Fruit fly (Drosophila melanogaster) whole organism, wandering third instar larva: Measurements from ENCODE around the gene CG42759.

Source experiments
- Abd-B ChIP-seq: fragments of >200 bp; optimal IDR thresholded peaks from 2 replicates; lab custom pipeline; 2017; ENCODE audit warnings: missing biosample characterization, missing genetic modification characterization
- CG32264 ChIP-seq: fragments of 200-800 bp; sonication (Bioruptor generic); optimal IDR thresholded peaks from 2 replicates; lab custom pipeline; 2016; ENCODE audit warnings: missing biosample characterization, missing genetic modification characterization
- CG9705 ChIP-seq: fragments of 200-800 bp; sonication (Bioruptor generic); optimal IDR thresholded peaks from 2 replicates; lab custom pipeline; 2018; ENCODE audit warnings: missing biosample characterization, mild to moderate bottlenecking, missing genetic modification characterization
- CrebA ChIP-seq: fragments of 200-800 bp; sonication (Bioruptor generic); optimal IDR thresholded peaks from 2 replicates; lab custom pipeline; 2016; ENCODE audit warnings: missing biosample characterization, mild to moderate bottlenecking, missing genetic modification characterization, borderline replicate concordance
- Dfd ChIP-seq: fragments of >200 bp; optimal IDR thresholded peaks from 2 replicates; lab custom pipeline; 2017; ENCODE audit warnings: missing biosample characterization, missing genetic modification characterization
- Dif ChIP-seq: fragments of 200-275, 200-300 bp; sonication (Bioruptor generic); optimal IDR thresholded peaks from 2 replicates; lab custom pipeline; 2018; ENCODE audit warnings: missing biosample characterization, missing genetic modification characterization; ENCODE audit not compliant: partially characterized antibody
- GATAd ChIP-seq: sonication (Bioruptor generic); optimal IDR thresholded peaks from 2 replicates; lab custom pipeline; 2016; ENCODE audit warnings: missing biosample characterization, missing genetic modification characterization
- HLH106 ChIP-seq: fragments of 200-800 bp; optimal IDR thresholded peaks from 3 replicates; lab custom pipeline; 2019; ENCODE audit warnings: missing biosample characterization, mild to moderate bottlenecking, missing genetic modification characterization, moderate library complexity
- Hnf4 ChIP-seq: fragments of 200-800 bp; sonication (Bioruptor generic); optimal IDR thresholded peaks from 2 replicates; lab custom pipeline; 2016; ENCODE audit warnings: missing biosample characterization, mild to moderate bottlenecking, missing genetic modification characterization
- Hr78 ChIP-seq: fragments of >200 bp; optimal IDR thresholded peaks from 2 replicates; lab custom pipeline; 2017; ENCODE audit warnings: missing biosample characterization, missing genetic modification characterization
- Hr83 ChIP-seq: fragments of 200-300 bp; sonication (Bioruptor generic); optimal IDR thresholded peaks from 2 replicates; lab custom pipeline; 2016; ENCODE audit warnings: missing biosample characterization, mild to moderate bottlenecking, missing genetic modification characterization, moderate library complexity; ENCODE audit not compliant: poor library complexity, severe bottlenecking
- Jra ChIP-seq: sonication (Bioruptor generic); optimal IDR thresholded peaks from 2 replicates; lab custom pipeline; 2016; ENCODE audit warnings: missing biosample characterization, missing genetic modification characterization
- Mio ChIP-seq: sonication (Bioruptor generic); optimal IDR thresholded peaks from 2 replicates; lab custom pipeline; 2016; ENCODE audit warnings: missing biosample characterization, missing genetic modification characterization
- N ChIP-seq: fragments of >200 bp; optimal IDR thresholded peaks from 2 replicates; lab custom pipeline; 2018; ENCODE audit warnings: missing biosample characterization, missing external identifiers, missing genetic modification characterization
- OdsH ChIP-seq: fragments of 200-800 bp; sonication (Bioruptor generic); optimal IDR thresholded peaks from 2 replicates; lab custom pipeline; 2016; ENCODE audit warnings: missing biosample characterization, mild to moderate bottlenecking, missing genetic modification characterization
- Rel ChIP-seq, 2 experiments: fragments of 200-800 bp; sonication (Bioruptor generic) in 1 of 2; optimal IDR thresholded peaks; 2 replicates in 1 of 2; 3 replicates in 1 of 2; lab custom pipeline; 2016 to 2019; ENCODE audit warnings: mild to moderate bottlenecking in 2 of 2, missing biosample characterization in 2 of 2, missing genetic modification characterization in 2 of 2, moderate library complexity in 1 of 2
- Sp1 ChIP-seq: fragments of 200-800 bp; sonication (Bioruptor generic); optimal IDR thresholded peaks from 3 replicates; lab custom pipeline; 2019; ENCODE audit warnings: missing biosample characterization, mild to moderate bottlenecking, missing genetic modification characterization, moderate library complexity
- Vsx2 ChIP-seq: fragments of 200-300, 225-300 bp; sonication (Bioruptor generic); optimal IDR thresholded peaks from 2 replicates; lab custom pipeline; 2018; ENCODE audit warnings: missing biosample characterization, missing genetic modification characterization; ENCODE audit not compliant: partially characterized antibody
- br ChIP-seq: fragments of 200-800 bp; sonication (Bioruptor generic); optimal IDR thresholded peaks from 2 replicates; lab custom pipeline; 2016; ENCODE audit warnings: missing biosample characterization, missing genetic modification characterization
- brk ChIP-seq: fragments of 200-800 bp; sonication (Bioruptor generic); optimal IDR thresholded peaks from 2 replicates; lab custom pipeline; 2016; ENCODE audit warnings: missing biosample characterization, mild to moderate bottlenecking, missing genetic modification characterization
- dl ChIP-seq, 2 experiments: fragments of 175-275, 200-275 bp in 1 of 2; fragments of 200-275 bp in 1 of 2; sonication (Bioruptor generic); optimal IDR thresholded peaks; lab custom pipeline; 2018; ENCODE audit warnings: mild to moderate bottlenecking in 2 of 2, missing biosample characterization in 2 of 2, missing genetic modification characterization in 2 of 2, moderate library complexity in 2 of 2; ENCODE audit not compliant: partially characterized antibody in 2 of 2, insufficient read depth in 1 of 2
- dmrt93B ChIP-seq: fragments of 200-800 bp; sonication (Bioruptor generic); optimal IDR thresholded peaks from 2 replicates; lab custom pipeline; 2018; ENCODE audit warnings: missing biosample characterization, mild to moderate bottlenecking, missing genetic modification characterization
- ey ChIP-seq: fragments of 200-800 bp; sonication (Bioruptor generic); optimal IDR thresholded peaks from 2 replicates; lab custom pipeline; 2016; ENCODE audit warnings: missing biosample characterization, missing genetic modification characterization
- foxo ChIP-seq, 2 experiments: fragments of 200-800 bp; sonication (Bioruptor generic); optimal IDR thresholded peaks; 2 replicates in 1 of 2; 3 replicates in 1 of 2; lab custom pipeline; 2016 to 2017; ENCODE audit warnings: missing biosample characterization in 2 of 2, missing genetic modification characterization in 2 of 2
- fru ChIP-seq: fragments of 200-800 bp; sonication (Bioruptor generic); optimal IDR thresholded peaks from 3 replicates; lab custom pipeline; 2016; ENCODE audit warnings: missing biosample characterization, mild to moderate bottlenecking, missing genetic modification characterization
- h ChIP-seq: fragments of 200-800 bp; sonication (Bioruptor generic); optimal IDR thresholded peaks from 3 replicates; lab custom pipeline; 2016; ENCODE audit warnings: missing biosample characterization, mild to moderate bottlenecking, missing genetic modification characterization
- jim ChIP-seq: fragments of 175-275, 200-325 bp; sonication (Bioruptor generic); optimal IDR thresholded peaks from 2 replicates; lab custom pipeline; 2016; ENCODE audit warnings: missing biosample characterization, mild to moderate bottlenecking, missing genetic modification characterization
- lola ChIP-seq: fragments of >200 bp; optimal IDR thresholded peaks from 2 replicates; lab custom pipeline; 2017; ENCODE audit warnings: missing biosample characterization, missing genetic modification characterization
- pan ChIP-seq: fragments of >200 bp; optimal IDR thresholded peaks from 2 replicates; lab custom pipeline; 2017
- psq ChIP-seq: fragments of 200-800 bp; sonication (Bioruptor generic); optimal IDR thresholded peaks from 3 replicates; lab custom pipeline; 2017; ENCODE audit warnings: missing biosample characterization, mild to moderate bottlenecking, missing genetic modification characterization, moderate library complexity
- rgr ChIP-seq: fragments of 200-800 bp; sonication (Bioruptor generic); optimal IDR thresholded peaks from 3 replicates; lab custom pipeline; 2016; ENCODE audit warnings: missing biosample characterization, mild to moderate bottlenecking, missing genetic modification characterization
- sage ChIP-seq: fragments of 200-800 bp; sonication (Bioruptor generic); optimal IDR thresholded peaks from 2 replicates; lab custom pipeline; 2016; ENCODE audit warnings: missing biosample characterization, mild to moderate bottlenecking, missing genetic modification characterization
- sv ChIP-seq: fragments of 200-800 bp; sonication (Bioruptor generic); optimal IDR thresholded peaks from 3 replicates; lab custom pipeline; 2016; ENCODE audit warnings: missing biosample characterization, missing genetic modification characterization
- tai ChIP-seq: sonication (Bioruptor generic); optimal IDR thresholded peaks from 2 replicates; lab custom pipeline; 2016; ENCODE audit warnings: missing biosample characterization, missing genetic modification characterization
- usp ChIP-seq: fragments of >200 bp; optimal IDR thresholded peaks from 2 replicates; lab custom pipeline; 2017; ENCODE audit warnings: missing biosample characterization, missing genetic modification characterization
- woc ChIP-seq: sonication (Bioruptor generic); optimal IDR thresholded peaks from 2 replicates; lab custom pipeline; 2016; ENCODE audit warnings: missing biosample characterization, mild to moderate bottlenecking, missing genetic modification characterization

Gene CG42759

DNA sequence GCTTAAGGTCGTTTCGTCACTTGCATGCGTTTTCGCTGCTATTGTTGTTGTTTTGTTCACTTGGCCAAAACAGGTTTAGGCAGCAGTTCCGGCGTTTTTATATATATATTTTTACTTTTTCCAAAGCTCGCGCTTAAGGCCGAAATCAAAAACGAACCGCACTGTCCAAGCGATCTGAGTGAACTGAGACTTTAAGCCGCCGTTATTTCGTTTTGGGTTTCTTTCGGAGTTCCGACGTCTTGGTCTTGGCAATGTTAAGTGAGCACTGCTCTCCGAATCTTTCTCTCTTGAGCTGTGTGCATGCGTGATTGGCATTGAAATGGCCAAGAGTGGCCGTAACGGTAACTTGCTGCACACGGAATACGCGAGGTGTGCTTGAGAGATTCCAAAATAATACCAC lies 17.4 kb upstream of the CG42759 start, which contains the start of gene knk:
knk (minus strand) TSS at position 188 of the 400 bp plus-strand sequence.
- TF ChIP-seq dl (GFP tag; optimal IDR thresholded peaks at IDR 0.05; lab: Kevin White, UChicago; ENCODE audit: insufficient read depth in 1 of 2, partially characterized antibody in 2 of 2), result peak in 1 of 2 experiments; percentile 47
- peak; percentile 69 for TF ChIP-seq Dif (GFP tag; lab: Kevin White, UChicago)
- peak; percentile 14 for TF ChIP-seq tai (GFP tag; lab: Kevin White, UChicago)
- TF ChIP-seq h, result peak; percentile 35
- TF ChIP-seq Sp1 (GFP tag; lab: Kevin White, UChicago), result no peak
- TF ChIP-seq Hnf4 (GFP tag; lab: Kevin White, UChicago), result peak; percentile 52
- no peak for TF ChIP-seq Mio
- peak; percentile 10 for TF ChIP-seq woc (GFP tag; lab: Kevin White, UChicago)
- TF ChIP-seq Vsx2 (GFP tag; lab: Kevin White, UChicago), result peak; percentile 56
- no peak for TF ChIP-seq Hr78 (GFP tag; lab: Kevin White, UChicago)
- no peak for TF ChIP-seq Dfd
- TF ChIP-seq, all 38 proteins: peak for 7

DNA sequence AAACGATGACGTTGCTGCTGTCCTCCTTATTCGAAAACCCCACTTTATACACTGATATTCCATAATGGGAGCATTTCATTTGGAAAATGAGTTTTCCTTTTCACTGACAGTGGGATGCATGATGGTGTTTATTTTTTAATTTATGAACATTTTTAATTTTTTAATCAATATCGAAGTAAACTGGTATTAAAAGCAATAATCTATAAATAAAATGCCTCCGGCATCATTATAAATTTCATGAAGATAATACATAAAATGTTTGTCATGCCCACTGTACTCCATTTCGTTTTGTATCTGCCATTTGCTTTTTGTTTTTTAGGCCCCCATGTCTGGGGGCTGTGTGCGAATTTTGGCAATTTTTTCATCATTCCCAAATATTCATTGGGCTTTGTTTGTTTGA lies 12.8 kb upstream of the CG42759 start:
- peak; percentile 51 for TF ChIP-seq ey (GFP tag; lab: Kevin White, UChicago)
- peak; percentile 58 for TF ChIP-seq rgr
- TF ChIP-seq HLH106 (tag; lab: Kevin White, UChicago), result peak; percentile 51
- TF ChIP-seq fru (GFP tag; lab: Kevin White, UChicago), result peak; percentile 61
- TF ChIP-seq sage (GFP tag; lab: Kevin White, UChicago), result peak; percentile 14
- TF ChIP-seq CrebA, result no peak
- peak; percentile 71 for TF ChIP-seq h
- TF ChIP-seq usp (GFP tag; lab: Kevin White, UChicago), result no peak
- peak; percentile 56 for TF ChIP-seq Hnf4 (GFP tag; lab: Kevin White, UChicago)
- peak; percentile 32 for TF ChIP-seq brk (GFP tag; lab: Kevin White, UChicago)
- TF ChIP-seq CG32264 (GFP tag; lab: Kevin White, UChicago), result peak; percentile 8
- TF ChIP-seq OdsH (GFP tag; lab: Kevin White, UChicago), result peak; percentile 56
- TF ChIP-seq sv (GFP tag; lab: Kevin White, UChicago), result peak; percentile 34
- peak; percentile 39 for TF ChIP-seq psq (GFP tag; lab: Kevin White, UChicago)
- no peak for TF ChIP-seq tai (GFP tag; lab: Kevin White, UChicago)
- peak; percentile 29 for TF ChIP-seq Sp1 (GFP tag; lab: Kevin White, UChicago)
- TF ChIP-seq N (GFP tag; lab: Kevin White, UChicago), result no peak
- TF ChIP-seq br (GFP tag; lab: Kevin White, UChicago), result peak; percentile 57

DNA sequence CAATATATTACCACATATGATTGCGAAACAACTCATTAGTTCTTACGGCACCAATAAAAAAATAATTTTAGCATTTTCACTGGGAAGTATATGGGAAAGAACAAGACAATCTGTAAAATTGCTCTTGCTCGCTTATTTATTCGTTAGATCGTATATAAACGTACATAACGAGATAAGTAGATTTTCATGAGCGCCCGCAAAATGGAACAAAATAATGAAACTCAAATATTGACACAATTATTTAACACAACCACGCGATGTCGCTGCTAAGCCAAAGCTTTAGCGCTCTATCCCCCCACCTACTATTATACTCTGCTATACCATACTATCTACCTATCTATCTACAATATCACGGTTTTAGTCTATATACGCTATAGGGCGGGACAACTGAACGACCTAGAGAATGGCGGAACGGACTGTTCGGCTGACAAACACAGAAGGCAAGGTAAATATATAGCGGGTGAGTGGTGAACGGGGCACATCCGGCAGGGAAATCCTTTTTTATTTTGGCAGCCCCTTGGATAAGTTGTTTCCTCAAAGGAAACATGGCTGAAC lies 11.8 kb upstream of the CG42759 start:
- peak; percentile 46 for TF ChIP-seq tai (GFP tag; lab: Kevin White, UChicago)
- no peak for TF ChIP-seq Dif (GFP tag; lab: Kevin White, UChicago)
- no peak for TF ChIP-seq dl (GFP tag; optimal IDR thresholded peaks at IDR 0.05; lab: Kevin White, UChicago; ENCODE audit: insufficient read depth in 1 of 2, partially characterized antibody in 2 of 2)
- TF ChIP-seq HLH106 (tag; lab: Kevin White, UChicago), result no peak
- no peak for TF ChIP-seq ey (GFP tag; lab: Kevin White, UChicago)

- TF ChIP-seq Rel (GFP tag; optimal IDR thresholded peaks at IDR 0.05; lab: Kevin White, UChicago) (peak; percentile 7), Rel (tag; optimal IDR thresholded peaks at IDR 0.05; lab: Kevin White, UChicago) (no peak), sv (GFP tag; lab: Kevin White, UChicago) (no peak), dl (GFP tag; optimal IDR thresholded peaks at IDR 0.05; lab: Kevin White, UChicago; ENCODE audit: insufficient read depth in 1 of 2, partially characterized antibody in 2 of 2) (no peak), brk (GFP tag; lab: Kevin White, UChicago) (peak; percentile 39), tai (GFP tag; lab: Kevin White, UChicago) (peak; percentile 53), lola (GFP tag; lab: Kevin White, UChicago) (no peak), Dfd (no peak), HLH106 (tag; lab: Kevin White, UChicago) (peak; percentile 39), OdsH (GFP tag; lab: Kevin White, UChicago) (no peak), h (no peak), fru (GFP tag; lab: Kevin White, UChicago) (no peak), Mio (no peak), foxo (GFP tag; optimal IDR thresholded peaks at IDR 0.05; lab: Kevin White, UChicago) (peak in 1 of 2 experiments; percentile 44), CG9705 (no peak), pan (lab: Kevin White, UChicago) (no peak), GATAd (GFP tag; lab: Kevin White, UChicago) (no peak), Jra (GFP tag; lab: Kevin White, UChicago) (no peak), CG32264 (GFP tag; lab: Kevin White, UChicago) (no peak), Hr78 (GFP tag; lab: Kevin White, UChicago) (no peak), jim (GFP tag; lab: Kevin White, UChicago) (no peak), sage (GFP tag; lab: Kevin White, UChicago) (peak; percentile 40), psq (GFP tag; lab: Kevin White, UChicago) (peak; percentile 98), Dif (GFP tag; lab: Kevin White, UChicago) (peak; percentile 50), dmrt93B (GFP tag; lab: Kevin White, UChicago) (no peak), Abd-B (GFP tag; lab: Kevin White, UChicago) (no peak), Vsx2 (GFP tag; lab: Kevin White, UChicago) (no peak), rgr (no peak), woc (GFP tag; lab: Kevin White, UChicago) (peak; percentile 67), N (GFP tag; lab: Kevin White, UChicago) (no peak), Sp1 (GFP tag; lab: Kevin White, UChicago) (peak; percentile 11), Hr83 (peak; percentile 36), ey (GFP tag; lab: Kevin White, UChicago) (peak; percentile 7), br (GFP tag; lab: Kevin White, UChicago) (peak; percentile 26), Hnf4 (GFP tag; lab: Kevin White, UChicago) (peak; percentile 52)
These were observed 9.9 kb upstream of the CG42759 start for dm6 chr3R:10132906-10133416.
